Worm (Caenorhabditis elegans): ENCODE results near the gene ZK856.16.

Gene ZK856.16

ce11 chrV:10212627-10213026 is 7.2 kb upstream of the ZK856.16 start, which contains the start of gene hpo-40:
Gene hpo-40 (plus strand): TSS chrV:10212927.
- no peak for TF ChIP-seq ets-4 (tag; optimal IDR thresholded peaks at IDR 0.05)
- no peak for TF ChIP-seq syd-9 (tag; optimal IDR thresholded peaks at IDR 0.05)
- no peak for TF ChIP-seq pqm-1 (tag; optimal IDR thresholded peaks at IDR 0.05)
- no peak for TF ChIP-seq ttx-3 (tag; optimal IDR thresholded peaks at IDR 0.05)
- no peak for TF ChIP-seq elt-2 (tag; optimal IDR thresholded peaks at IDR 0.05)
- no peak for TF ChIP-seq che-1 (tag; optimal IDR thresholded peaks at IDR 0.05)
- no peak for TF ChIP-seq tbx-7 (tag; optimal IDR thresholded peaks at IDR 0.05)
- no peak for TF ChIP-seq unc-55 (GFP tag; optimal IDR thresholded peaks at IDR 0.05)
- no peak for TF ChIP-seq hlh-30 (tag; optimal IDR thresholded peaks at IDR 0.05; ENCODE audit: insufficient read depth)
- TF ChIP-seq C38D4.7 (GFP tag; optimal IDR thresholded peaks at IDR 0.05) = no peak
- no peak for TF ChIP-seq ceh-31 (tag; optimal IDR thresholded peaks at IDR 0.05)
- no peak for TF ChIP-seq ceh-22 (tag; optimal IDR thresholded peaks at IDR 0.05)
- no peak for TF ChIP-seq hlh-13 (GFP tag; optimal IDR thresholded peaks at IDR 0.05)

- no peak for TF ChIP-seq pha-2 (tag; optimal IDR thresholded peaks at IDR 0.05)
- no peak for TF ChIP-seq pha-4 (tag; optimal IDR thresholded peaks at IDR 0.05)
- TF ChIP-seq hlh-13 (GFP tag; optimal IDR thresholded peaks at IDR 0.05) = no peak
Measured at ce11 chrV:10212027-10212426, 6.6 kb upstream of the ZK856.16 start, which contains the start of gene zhit-3. Gene zhit-3 (minus strand): TSS chrV:10212127.

- TF ChIP-seq nhr-232 (tag; optimal IDR thresholded peaks at IDR 0.05) (no peak), Y22D7AL.16 (tag; optimal IDR thresholded peaks at IDR 0.05) (no peak), elt-4 (tag; optimal IDR thresholded peaks at IDR 0.05) (no peak), T23F11.4 (GFP tag; optimal IDR thresholded peaks at IDR 0.05) (no peak), pha-2 (tag; optimal IDR thresholded peaks at IDR 0.05) (no peak), nhr-11 (tag; optimal IDR thresholded peaks at IDR 0.05) (no peak), fkh-10 (GFP tag; optimal IDR thresholded peaks at IDR 0.05) (no peak), lin-11 (tag; optimal IDR thresholded peaks at IDR 0.05) (no peak), che-1 (tag; optimal IDR thresholded peaks at IDR 0.05) (no peak), K09A11.1 (tag; optimal IDR thresholded peaks at IDR 0.05; ENCODE audit: insufficient read depth) (no peak), ama-1 (optimal IDR thresholded peaks at IDR 0.05) (no peak), ref-2 (tag; optimal IDR thresholded peaks at IDR 0.05) (no peak), ztf-16 (tag; optimal IDR thresholded peaks at IDR 0.05) (no peak), hlh-6 (tag; optimal IDR thresholded peaks at IDR 0.05) (no peak), K02D7.2 (tag; optimal IDR thresholded peaks at IDR 0.05) (no peak), C08G9.2 (tag; optimal IDR thresholded peaks at IDR 0.05) (no peak), hlh-30 (tag; optimal IDR thresholded peaks at IDR 0.05; ENCODE audit: insufficient read depth) (no peak)
Measured at ce11 chrV:10210244-10210643, 4.9 kb upstream of the ZK856.16 start, which contains the start of gene tftc-3. Gene tftc-3 (minus strand): TSS chrV:10210344.

ce11 chrV:10206502-10206901 is 1.1 kb upstream of the ZK856.16 start, which contains the start of gene rpc-25:
Gene rpc-25 (minus strand): TSS chrV:10206602.
- TF ChIP-seq unc-55 (GFP tag; optimal IDR thresholded peaks at IDR 0.05) (no peak), fax-1 (tag; optimal IDR thresholded peaks at IDR 0.05) (no peak), unc-86 (tag; optimal IDR thresholded peaks at IDR 0.05) (no peak), unc-3 (GFP tag; conservative IDR thresholded peaks at IDR 0.05) (no peak), unc-3 (tag; optimal IDR thresholded peaks at IDR 0.05) (no peak)

DNA sequence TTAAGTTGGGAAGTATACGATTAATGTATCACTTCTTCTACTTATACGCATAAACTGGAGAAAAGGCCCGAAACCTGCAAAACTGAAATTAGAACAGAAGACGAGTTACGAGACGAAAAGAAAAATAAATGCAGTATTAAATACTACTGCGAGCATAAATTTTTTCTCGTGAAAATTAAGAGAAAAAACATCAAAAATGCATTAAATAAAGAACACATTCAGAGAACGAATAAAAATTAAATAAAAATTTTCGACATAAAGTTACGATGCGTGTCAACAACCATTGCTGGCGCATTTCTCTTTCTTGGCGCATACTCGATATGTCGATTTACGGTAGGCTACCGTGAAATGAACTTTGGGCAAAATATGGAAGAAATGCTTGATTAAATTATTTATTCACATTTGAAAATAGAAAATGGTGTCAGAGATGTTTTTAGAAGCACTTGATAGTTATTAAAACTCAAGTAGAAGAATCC is 482 bp downstream of the ZK856.16 start, which contains the start of the genes ZK856.19 and ZK856.11:
Gene ZK856.19 (minus strand): TSS at position 51 of the 476 bp plus-strand sequence.
Gene ZK856.11 (minus strand): TSS at position 76 of the 476 bp plus-strand sequence.
- no peak for TF ChIP-seq sox-2 (GFP tag; IDR thresholded peaks at IDR 0.05)
- TF ChIP-seq elt-4 (tag; optimal IDR thresholded peaks at IDR 0.05) = no peak
- TF ChIP-seq C08G9.2 (tag; optimal IDR thresholded peaks at IDR 0.05) = no peak
- no peak for TF ChIP-seq ceh-30 (tag; optimal IDR thresholded peaks at IDR 0.05)
- TF ChIP-seq unc-42 (tag; optimal IDR thresholded peaks at IDR 0.05) = peak; percentile 20
- no peak for TF ChIP-seq tbx-7 (tag; optimal IDR thresholded peaks at IDR 0.05)
- no peak for TF ChIP-seq zip-5 (tag; optimal IDR thresholded peaks at IDR 0.05)
- no peak for TF ChIP-seq rnt-1 (tag; optimal IDR thresholded peaks at IDR 0.05)
- TF ChIP-seq pha-4 (tag; optimal IDR thresholded peaks at IDR 0.05) = no peak
- no peak for TF ChIP-seq gmeb-2 (tag; optimal IDR thresholded peaks at IDR 0.05)
- no peak for TF ChIP-seq C38D4.7 (GFP tag; optimal IDR thresholded peaks at IDR 0.05)
- peak; percentile 21 for TF ChIP-seq nfya-1 (tag; optimal IDR thresholded peaks at IDR 0.05)
